Worm (Caenorhabditis elegans) whole organism, young adult: ENCODE measurements around the gene dagl-2.

Experiments used
- ama-1 ChIP-seq, 3 experiments: fragments of 150-350 bp in 1 of 3; sonication (generic microtip) in 2 of 3; optimal IDR thresholded peaks; 2 replicates each; lab custom pipeline; 2014 to 2018; ENCODE audit warnings: missing biosample characterization in 2 of 3, missing genetic modification characterization in 2 of 3, missing genetic modification reagents in 2 of 3
- attf-6 ChIP-seq: fragments of 200-800 bp; sonication (Bioruptor generic); IDR thresholded peaks from 2 replicates; pipeline ENCODE4 v1.3.6; 2022; ENCODE audit warnings: missing genetic modification reagents, missing genetic modification characterization, missing compliant biosample characterization
- dpl-1 ChIP-seq: fragments of 150-350 bp; optimal IDR thresholded peaks from 2 replicates; lab custom pipeline; 2014; ENCODE audit warnings: missing biosample characterization, missing genetic modification reagents, missing genetic modification characterization
- hlh-12 ChIP-seq: sonication (generic microtip); optimal IDR thresholded peaks from 2 replicates; lab custom pipeline; 2016; ENCODE audit warnings: missing genetic modification characterization, missing compliant biosample characterization
- lin-40 ChIP-seq: sonication (generic microtip); optimal IDR thresholded peaks from 2 replicates; lab custom pipeline; 2016; ENCODE audit warnings: missing genetic modification characterization, mild to moderate bottlenecking, missing compliant biosample characterization, missing genotype, missing genetic modification reagents
- lir-1 ChIP-seq: fragments of 200-800 bp; sonication (Bioruptor generic); conservative IDR thresholded peaks from 2 replicates; pipeline ENCODE4 v1.3.6; 2022; ENCODE audit warnings: missing genetic modification reagents, missing genetic modification characterization, missing compliant biosample characterization
- mcd-1 ChIP-seq: fragments of 200-800 bp; sonication (Bioruptor generic); IDR thresholded peaks from 2 replicates; pipeline ENCODE4 v1.3.6; 2022; ENCODE audit warnings: missing genetic modification reagents, missing genetic modification characterization, missing compliant biosample characterization
- nfyb-1 ChIP-seq: fragments of 200-800 bp; sonication (Bioruptor generic); IDR thresholded peaks from 2 replicates; pipeline ENCODE4 v1.3.6; 2022; ENCODE audit warnings: missing genetic modification reagents, missing genetic modification characterization, missing compliant biosample characterization
- rcor-1 ChIP-seq: fragments of 200-800 bp; sonication (Bioruptor generic); IDR thresholded peaks from 2 replicates; pipeline ENCODE4 v1.3.6; 2022; ENCODE audit warnings: missing genetic modification reagents, missing genetic modification characterization, missing compliant biosample characterization
- xnd-1 ChIP-seq: sonication (generic microtip); optimal IDR thresholded peaks from 2 replicates; lab custom pipeline; 2016; ENCODE audit warnings: missing genotype, missing genetic modification reagents, missing genetic modification characterization, missing compliant biosample characterization
- zim-3 ChIP-seq: sonication (generic microtip); optimal IDR thresholded peaks from 2 replicates; lab custom pipeline; 2017; ENCODE audit warnings: mild to moderate bottlenecking, missing genetic modification characterization, moderate library complexity, missing compliant biosample characterization

- no peak for TF ChIP-seq rcor-1
- no peak for TF ChIP-seq zim-3 (tag; lab: Kevin White, UChicago)
- TF ChIP-seq lir-1, result no peak
- no peak for TF ChIP-seq nfyb-1
- TF ChIP-seq xnd-1 (tag; lab: Kevin White, UChicago), result no peak
- TF ChIP-seq lin-40 (tag; lab: Kevin White, UChicago), result no peak
- TF ChIP-seq mcd-1 (GFP tag; lab: Robert Waterston, UW), result no peak
- no peak for TF ChIP-seq attf-6 (GFP tag; lab: Robert Waterston, UW)
- no peak for TF ChIP-seq ama-1 (optimal IDR thresholded peaks at IDR 0.05; lab: Kevin White, UChicago)
- TF ChIP-seq ama-1 (GFP tag; optimal IDR thresholded peaks at IDR 0.05; lab: Kevin White, UChicago), result no peak
- no peak for TF ChIP-seq hlh-12 (tag; lab: Kevin White, UChicago)
- TF ChIP-seq dpl-1, result no peak
These were observed 25.1 kb downstream of the dagl-2 start, which contains the start of gene T17H7.7 for ce11 chrIII:757981-758380.
